Fruit fly (Drosophila melanogaster) whole organism, pupa: ENCODE results near the gene spel1.

Experiments used
- CG10348 ChIP-seq: fragments of 200-800 bp; sonication (Bioruptor generic); IDR thresholded peaks from 2 replicates; pipeline ENCODE4 v1.3.6; 2022; ENCODE audit warnings: missing biosample characterization, missing genetic modification characterization
- EcR ChIP-seq: fragments of 200-800 bp; sonication (Bioruptor generic); optimal IDR thresholded peaks from 3 replicates; lab custom pipeline; 2019; ENCODE audit warnings: missing biosample characterization, missing genetic modification characterization, mild to moderate bottlenecking, moderate library complexity, missing genetic modification reagents
- Pif1A ChIP-seq: fragments of 200-800 bp; sonication (Bioruptor generic); optimal IDR thresholded peaks from 3 replicates; lab custom pipeline; 2016; ENCODE audit warnings: missing biosample characterization, missing genetic modification characterization

DNA sequence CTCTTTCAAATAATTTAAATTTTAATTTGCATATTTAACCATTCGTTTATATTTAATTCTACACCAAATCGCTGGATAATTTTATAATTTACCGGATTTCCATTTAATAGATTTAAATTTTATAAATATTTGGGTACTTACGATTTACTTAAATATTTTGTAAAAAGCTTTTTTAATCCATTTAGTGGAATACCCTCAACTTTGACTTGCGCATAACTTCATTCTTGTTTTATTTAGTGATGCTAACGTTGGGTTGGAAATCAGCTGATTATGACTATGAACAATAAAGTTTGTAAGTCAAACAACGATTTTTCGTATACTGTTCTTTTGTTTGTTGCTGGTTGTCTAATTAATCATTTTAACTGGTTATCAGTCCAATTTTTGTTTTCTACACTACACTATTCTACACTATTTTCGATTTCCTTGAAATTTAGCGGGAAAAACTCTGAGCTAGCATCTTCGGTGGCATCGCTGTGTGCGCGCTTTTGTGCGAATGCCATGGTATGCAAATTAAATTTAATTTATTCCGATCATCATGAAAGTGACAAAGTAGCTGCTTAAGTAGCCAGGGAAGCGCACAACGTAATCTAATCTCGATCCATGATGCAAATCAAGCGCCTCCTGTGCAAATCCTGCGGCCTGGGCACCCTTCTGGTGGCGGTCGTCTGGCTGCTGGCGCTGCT, 2.9 kb upstream of the spel1 start, which contains the start of gene Pgant35A:
- TF ChIP-seq Pif1A (GFP tag; lab: Kevin White, UChicago), result no peak
- TF ChIP-seq CG10348 (GFP tag; lab: Robert Waterston, UW), result no peak
- no peak for TF ChIP-seq EcR (GFP tag; lab: Kevin White, UChicago)
